Worm (Caenorhabditis elegans) whole organism, mixed stage, embryonic: ENCODE results near the gene Y102A5C.36.

Source experiments
- nhr-12 ChIP-seq: fragments of 150-350 bp; optimal IDR thresholded peaks from 2 replicates; lab custom pipeline; 2014; ENCODE audit warnings: missing biosample characterization, missing genetic modification characterization
- nhr-237 ChIP-seq: fragments of 150-350 bp; optimal IDR thresholded peaks from 2 replicates; lab custom pipeline; 2014; ENCODE audit warnings: missing biosample characterization, missing genetic modification characterization
- pha-4 ChIP-seq: fragments of 150-350 bp; optimal IDR thresholded peaks from 2 replicates; lab custom pipeline; 2018; ENCODE audit warnings: missing biosample characterization, missing genetic modification reagents, missing genetic modification characterization
- unc-62 ChIP-seq: fragments of 150-350 bp; optimal IDR thresholded peaks from 2 replicates; lab custom pipeline; 2014; ENCODE audit warnings: missing biosample characterization, missing genetic modification reagents, missing genetic modification characterization

ce11 chrV:16927345-16927744, at the start of gene Y102A5C.36:
- no peak for TF ChIP-seq nhr-12 (tag; lab: Kevin White, UChicago)
- TF ChIP-seq pha-4 = no peak
- TF ChIP-seq unc-62 (GFP tag; lab: Kevin White, UChicago) = no peak
- no peak for TF ChIP-seq nhr-237 (tag; lab: Kevin White, UChicago)
